Worm (Caenorhabditis elegans) whole organism, young adult: ENCODE measurements around the gene F11A5.17.

ENCODE experiments used
- F55B11.4 ChIP-seq: sonication (generic microtip); optimal IDR thresholded peaks from 2 replicates; lab custom pipeline; 2016; ENCODE audit warnings: missing compliant biosample characterization, missing genetic modification characterization, borderline replicate concordance; ENCODE audit not compliant: insufficient read depth
- T26A5.8 ChIP-seq: sonication (generic microtip); optimal IDR thresholded peaks from 2 replicates; lab custom pipeline; 2016; ENCODE audit warnings: missing genetic modification characterization, missing compliant biosample characterization
- Y95B8A.8 ChIP-seq: fragments of 200-800 bp; sonication (Bioruptor generic); IDR thresholded peaks from 2 replicates; pipeline ENCODE4 v1.3.6; 2022; ENCODE audit warnings: missing genetic modification reagents, missing genetic modification characterization, missing compliant biosample characterization
- hlh-26 ChIP-seq: fragments of 200-800 bp; sonication (Bioruptor generic); conservative IDR thresholded peaks from 2 replicates; pipeline ENCODE4 v1.3.6; 2022; ENCODE audit warnings: missing genetic modification reagents, missing genetic modification characterization, missing compliant biosample characterization
- let-607 ChIP-seq, 2 experiments: fragments of 200-800 bp in 1 of 2; sonication (Bioruptor generic) in 1 of 2; sonication (generic microtip) in 1 of 2; optimal IDR thresholded peaks; 2 replicates each; lab custom pipeline; 2016 to 2018; ENCODE audit warnings: mild to moderate bottlenecking in 2 of 2, missing compliant biosample characterization in 2 of 2, missing genetic modification characterization in 2 of 2, moderate library complexity in 2 of 2, missing genotype in 1 of 2
- lin-26 ChIP-seq: fragments of 200-800 bp; sonication (Bioruptor generic); IDR thresholded peaks from 2 replicates; pipeline ENCODE4 v1.3.6; 2022; ENCODE audit warnings: missing genetic modification reagents, missing genetic modification characterization, missing compliant biosample characterization
- lin-35 ChIP-seq, 3 experiments: fragments of 150-350 bp in 2 of 3; sonication (generic microtip) in 1 of 3; optimal IDR thresholded peaks; 2 replicates each; lab custom pipeline; 2014 to 2018; ENCODE audit warnings: missing biosample characterization in 3 of 3, missing genetic modification characterization in 3 of 3, missing genetic modification reagents in 3 of 3
- mxl-1 ChIP-seq: sonication (generic microtip); optimal IDR thresholded peaks from 2 replicates; lab custom pipeline; 2016; ENCODE audit warnings: missing genetic modification characterization, missing compliant biosample characterization
- nfya-1 ChIP-seq: sonication (generic microtip); optimal IDR thresholded peaks from 2 replicates; lab custom pipeline; 2017; ENCODE audit warnings: antibody characterized with exemption, missing compliant biosample characterization, missing genetic modification characterization, borderline replicate concordance; ENCODE audit not compliant: insufficient read depth
- pha-4 ChIP-seq: fragments of 150-350 bp; sonication (generic microtip); optimal IDR thresholded peaks from 2 replicates; lab custom pipeline; 2014; ENCODE audit warnings: missing biosample characterization, missing genetic modification reagents, missing genetic modification characterization
- snpc-3.4 ChIP-seq: sonication (generic microtip); optimal IDR thresholded peaks from 2 replicates; lab custom pipeline; 2017; ENCODE audit warnings: missing genetic modification characterization, mild to moderate bottlenecking, missing compliant biosample characterization, antibody characterized with exemption, moderate library complexity, missing genotype, missing genetic modification reagents
- snpc-4 ChIP-seq, 5 experiments: fragments of 150-350 bp in 1 of 5; sonication (generic microtip) in 4 of 5; optimal IDR thresholded peaks; 2 replicates each; lab custom pipeline; 2014 to 2018; ENCODE audit warnings: missing genetic modification characterization in 5 of 5, missing biosample characterization in 3 of 5, antibody characterized with exemption in 2 of 5, mild to moderate bottlenecking in 2 of 5, missing compliant biosample characterization in 2 of 5, missing genotype in 2 of 5, moderate library complexity in 2 of 5, missing genetic modification reagents in 1 of 5
- ztf-25 ChIP-seq: fragments of 200-800 bp; sonication (Bioruptor generic); IDR thresholded peaks from 2 replicates; pipeline ENCODE4 v1.3.6; 2022; ENCODE audit warnings: missing genetic modification reagents, missing genetic modification characterization, missing compliant biosample characterization

ce11 chrV:16153375-16153774 is 48.5 kb upstream of the F11A5.17 start, which contains the start of gene str-254:
- TF ChIP-seq let-607 (tag; optimal IDR thresholded peaks at IDR 0.05; lab: Kevin White, UChicago) (no peak), nfya-1 (no peak), snpc-4 (GFP tag; optimal IDR thresholded peaks at IDR 0.05; lab: Kevin White, UChicago) (no peak), snpc-4 (tag; optimal IDR thresholded peaks at IDR 0.05; lab: Kevin White, UChicago) (no peak), snpc-3.4 (no peak), lin-35 (GFP tag; optimal IDR thresholded peaks at IDR 0.05; lab: Kevin White, UChicago) (no peak), Y95B8A.8 (no peak), pha-4 (tag; lab: Kevin White, UChicago) (no peak), mxl-1 (tag; lab: Kevin White, UChicago) (no peak), hlh-26 (no peak), T26A5.8 (tag; lab: Kevin White, UChicago) (no peak), ztf-25 (GFP tag; lab: Robert Waterston, UW) (no peak), lin-26 (GFP tag; lab: Robert Waterston, UW) (no peak), F55B11.4 (no peak)
